Fruit fly (Drosophila melanogaster): ENCODE measurements around the gene Nnk.

DNA sequence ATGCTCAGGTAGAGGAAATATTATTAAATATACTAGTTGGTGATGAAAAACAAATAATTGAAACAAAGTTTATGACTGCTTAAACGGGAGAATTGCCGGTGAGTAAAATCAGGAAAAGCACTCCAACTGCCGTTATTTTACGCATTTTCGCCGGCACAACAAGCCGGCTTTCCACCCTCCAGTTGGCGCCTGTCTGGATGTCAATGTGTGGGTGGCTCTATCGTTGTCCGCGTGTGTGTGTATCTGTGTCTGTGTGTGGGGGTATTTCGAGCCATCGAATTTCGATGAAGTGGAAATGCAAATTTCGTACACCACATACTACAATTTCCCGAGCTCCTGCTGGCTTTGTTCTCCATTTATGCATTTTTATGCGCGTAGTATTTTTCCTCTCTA is 6.7 kb upstream of the Nnk start:
- TF ChIP-seq Abd-B (GFP tag; optimal IDR thresholded peaks at IDR 0.05): no peak
- no peak for TF ChIP-seq pan (optimal IDR thresholded peaks at IDR 0.05)
